Fruit fly (Drosophila melanogaster) whole organism, embryonic: ENCODE results near the gene CG5355.
A peak's percentile ranks its signal among the peaks of the same experiment; 100 is the strongest.

Source experiments
- Ada2b ChIP-seq: fragments of 200-800 bp; sonication (Bioruptor generic); IDR thresholded peaks from 2 replicates; pipeline ENCODE4 v1.3.6; 2022; ENCODE audit warnings: missing biosample characterization, missing genetic modification characterization
- Atf3 ChIP-seq: fragments of 200-800 bp; sonication (Bioruptor generic); optimal IDR thresholded peaks from 3 replicates; lab custom pipeline; 2016; ENCODE audit warnings: missing biosample characterization, missing genetic modification characterization
- BEAF-32 ChIP-seq: fragments of 200-800 bp; sonication (Bioruptor generic); optimal IDR thresholded peaks from 3 replicates; lab custom pipeline; 2017; ENCODE audit warnings: missing biosample characterization, missing genetic modification characterization, mild to moderate bottlenecking, moderate library complexity, missing genetic modification reagents
- CG11723 ChIP-seq: fragments of 200-800 bp; sonication (Bioruptor generic); optimal IDR thresholded peaks from 2 replicates; lab custom pipeline; 2017; ENCODE audit warnings: missing biosample characterization, mild to moderate bottlenecking, missing genetic modification characterization
- CG17328 ChIP-seq: fragments of 200-800 bp; sonication (Bioruptor generic); IDR thresholded peaks from 2 replicates; pipeline ENCODE4 v1.3.6; 2022; ENCODE audit warnings: missing biosample characterization, missing genetic modification characterization
- CG17612 ChIP-seq: fragments of 200-800 bp; sonication (Bioruptor generic); IDR thresholded peaks from 2 replicates; pipeline ENCODE4 v1.3.6; 2022; ENCODE audit warnings: missing biosample characterization, missing genetic modification characterization
- CG1832 ChIP-seq: fragments of 200-800 bp; sonication (Bioruptor generic); optimal IDR thresholded peaks from 2 replicates; lab custom pipeline; 2017; ENCODE audit warnings: missing biosample characterization, mild to moderate bottlenecking, missing genetic modification characterization, inconsistent platforms
- CG2120 ChIP-seq: fragments of 200-800 bp; sonication (Bioruptor generic); optimal IDR thresholded peaks from 3 replicates; lab custom pipeline; 2016; ENCODE audit warnings: missing biosample characterization, missing genetic modification characterization
- CG30020 ChIP-seq: fragments of 200-800 bp; optimal IDR thresholded peaks from 2 replicates; lab custom pipeline; 2019; ENCODE audit warnings: missing biosample characterization, mild to moderate bottlenecking, missing genetic modification characterization, moderate library complexity
- CG31388 ChIP-seq: fragments of 200-800 bp; sonication (Bioruptor generic); optimal IDR thresholded peaks from 2 replicates; lab custom pipeline; 2016; ENCODE audit warnings: missing biosample characterization, missing genetic modification characterization
- CG32532 ChIP-seq: fragments of 200-800 bp; sonication (Bioruptor generic); IDR thresholded peaks from 2 replicates; pipeline ENCODE4 v1.3.6; 2022; ENCODE audit warnings: missing biosample characterization, missing genetic modification characterization
- CG43689 ChIP-seq: fragments of 200-800 bp; sonication (Bioruptor generic); IDR thresholded peaks from 2 replicates; pipeline ENCODE4 v1.3.6; 2022; ENCODE audit warnings: missing biosample characterization, missing genetic modification characterization
- CG7839 ChIP-seq: fragments of 200-800 bp; sonication (Bioruptor generic); optimal IDR thresholded peaks from 3 replicates; lab custom pipeline; 2018; ENCODE audit warnings: missing biosample characterization, mild to moderate bottlenecking, missing genetic modification characterization, moderate library complexity
- CG8765 ChIP-seq: fragments of 200-800 bp; sonication (Bioruptor generic); IDR thresholded peaks from 2 replicates; pipeline ENCODE4 v1.3.6; 2022; ENCODE audit warnings: missing biosample characterization, missing genetic modification characterization
- CG9215 ChIP-seq: fragments of 200-800 bp; sonication (Bioruptor generic); IDR thresholded peaks from 2 replicates; pipeline ENCODE4 v1.3.6; 2022; ENCODE audit warnings: missing biosample characterization, missing genetic modification characterization
- D19B ChIP-seq: fragments of 200-800 bp; sonication (Bioruptor generic); optimal IDR thresholded peaks from 2 replicates; lab custom pipeline; 2017; ENCODE audit warnings: missing biosample characterization, mild to moderate bottlenecking, missing genetic modification characterization
- Doc3 ChIP-seq: fragments of 200-800 bp; sonication (Bioruptor generic); IDR thresholded peaks from 3 replicates; pipeline ENCODE4 v1.3.6; 2022; ENCODE audit warnings: missing biosample characterization, missing genetic modification characterization; ENCODE audit not compliant: partially characterized antibody
- Ets97D ChIP-seq: fragments of 200-800 bp; sonication (Bioruptor generic); optimal IDR thresholded peaks from 3 replicates; lab custom pipeline; 2016; ENCODE audit warnings: missing biosample characterization, missing genetic modification characterization
- HLHmδ ChIP-seq: fragments of 200-800 bp; sonication (Bioruptor generic); optimal IDR thresholded peaks from 2 replicates; lab custom pipeline; 2018; ENCODE audit warnings: missing biosample characterization, mild to moderate bottlenecking, missing genetic modification characterization, moderate library complexity
- MESR4 ChIP-seq: fragments of 200-800 bp; sonication (Bioruptor generic); optimal IDR thresholded peaks from 2 replicates; lab custom pipeline; 2018; ENCODE audit warnings: missing biosample characterization, mild to moderate bottlenecking, missing genetic modification characterization, moderate library complexity
- Rfx ChIP-seq: fragments of 200-800 bp; sonication (Bioruptor generic); IDR thresholded peaks from 2 replicates; pipeline ENCODE4 v1.3.6; 2022; ENCODE audit warnings: missing biosample characterization, missing genetic modification characterization
- Sry-δ ChIP-seq: fragments of 200-800 bp; sonication (Bioruptor generic); optimal IDR thresholded peaks from 2 replicates; lab custom pipeline; 2016; ENCODE audit warnings: missing biosample characterization, missing genetic modification characterization
- ab ChIP-seq: fragments of 200-800 bp; sonication (Bioruptor generic); optimal IDR thresholded peaks from 2 replicates; lab custom pipeline; 2016; ENCODE audit warnings: missing biosample characterization, missing genetic modification characterization
- ase ChIP-seq: fragments of 200-800 bp; sonication (Bioruptor generic); IDR thresholded peaks from 3 replicates; pipeline ENCODE4 v1.3.6; 2022; ENCODE audit warnings: missing biosample characterization, missing genetic modification characterization
- da ChIP-seq: fragments of 200-800 bp; sonication (Bioruptor generic); optimal IDR thresholded peaks from 2 replicates; lab custom pipeline; 2016; ENCODE audit warnings: missing biosample characterization, missing genetic modification characterization
- disco-r ChIP-seq: fragments of 200-800 bp; sonication (Bioruptor generic); optimal IDR thresholded peaks from 2 replicates; lab custom pipeline; 2016; ENCODE audit warnings: missing biosample characterization, missing genetic modification characterization
- ewg ChIP-seq: fragments of 200-800 bp; sonication (Bioruptor generic); optimal IDR thresholded peaks from 3 replicates; lab custom pipeline; 2017; ENCODE audit warnings: mild to moderate bottlenecking, missing biosample characterization, missing genetic modification reagents, missing genetic modification characterization
- fd102C ChIP-seq: fragments of 200-800 bp; sonication (Bioruptor generic); optimal IDR thresholded peaks from 2 replicates; lab custom pipeline; 2018; ENCODE audit warnings: missing biosample characterization, mild to moderate bottlenecking, missing genetic modification characterization, moderate library complexity
- gro ChIP-seq: fragments of 200-800 bp; sonication (Bioruptor generic); optimal IDR thresholded peaks from 2 replicates; lab custom pipeline; 2016; ENCODE audit warnings: missing biosample characterization, missing genetic modification characterization
- jumu ChIP-seq: fragments of 200-800 bp; sonication (Bioruptor generic); optimal IDR thresholded peaks from 3 replicates; lab custom pipeline; 2016; ENCODE audit warnings: missing biosample characterization, missing genetic modification characterization
- knrl ChIP-seq: fragments of 200-800 bp; sonication (Bioruptor generic); IDR thresholded peaks from 3 replicates; pipeline ENCODE4 v1.3.6; 2022; ENCODE audit warnings: missing biosample characterization, missing genetic modification characterization; ENCODE audit not compliant: partially characterized antibody
- lilli ChIP-seq: fragments of 200-800 bp; sonication (Bioruptor generic); optimal IDR thresholded peaks from 3 replicates; lab custom pipeline; 2016; ENCODE audit warnings: missing biosample characterization, missing genetic modification characterization
- mam ChIP-seq: fragments of 200-800 bp; sonication (Bioruptor generic); optimal IDR thresholded peaks from 3 replicates; lab custom pipeline; 2016; ENCODE audit warnings: missing biosample characterization, missing genetic modification characterization
- onecut ChIP-seq: fragments of 200-800 bp; sonication (Bioruptor generic); IDR thresholded peaks from 2 replicates; pipeline ENCODE4 v1.3.6; 2022; ENCODE audit warnings: missing biosample characterization, missing genetic modification characterization
- peb ChIP-seq: fragments of 200-800 bp; sonication (Bioruptor generic); IDR thresholded peaks from 2 replicates; pipeline ENCODE4 v1.3.6; 2022; ENCODE audit warnings: missing biosample characterization, missing genetic modification characterization
- pfk ChIP-seq: fragments of 200-800 bp; sonication (Bioruptor generic); optimal IDR thresholded peaks from 2 replicates; lab custom pipeline; 2018; ENCODE audit warnings: missing biosample characterization, mild to moderate bottlenecking, missing genetic modification characterization, moderate library complexity
- pzg ChIP-seq: fragments of 200-800 bp; sonication (Bioruptor generic); optimal IDR thresholded peaks from 3 replicates; lab custom pipeline; 2018; ENCODE audit warnings: missing biosample characterization, mild to moderate bottlenecking, missing genetic modification characterization, moderate library complexity
- ranshi ChIP-seq: fragments of 200-800 bp; sonication (Bioruptor generic); IDR thresholded peaks from 2 replicates; pipeline ENCODE4 v1.3.6; 2022; ENCODE audit warnings: missing biosample characterization, missing genetic modification characterization
- row ChIP-seq: fragments of 200-800 bp; sonication (Bioruptor generic); IDR thresholded peaks from 3 replicates; pipeline ENCODE4 v1.3.6; 2022; ENCODE audit warnings: missing biosample characterization, missing genetic modification characterization
- sens ChIP-seq: fragments of 200-800 bp; sonication (Bioruptor generic); peaks from one replicate; lab custom pipeline; 2016; ENCODE audit warnings: missing biosample characterization, missing genetic modification characterization
- slbo ChIP-seq: fragments of 200-800 bp; sonication (Bioruptor generic); IDR thresholded peaks from 2 replicates; pipeline ENCODE4 v1.3.6; 2022; ENCODE audit warnings: missing biosample characterization, missing genetic modification characterization
- slou ChIP-seq: fragments of 200-800 bp; sonication (Bioruptor generic); optimal IDR thresholded peaks from 3 replicates; lab custom pipeline; 2016; ENCODE audit warnings: missing biosample characterization, missing genetic modification characterization
- so ChIP-seq: fragments of 200-800 bp; sonication (Bioruptor generic); IDR thresholded peaks from 3 replicates; pipeline ENCODE4 v1.3.6; 2022; ENCODE audit warnings: missing biosample characterization, missing genetic modification characterization
- sug ChIP-seq: fragments of 200-800 bp; optimal IDR thresholded peaks from 2 replicates; lab custom pipeline; 2019; ENCODE audit warnings: missing biosample characterization, mild to moderate bottlenecking, missing genetic modification characterization, moderate library complexity
- yki ChIP-seq: fragments of >200 bp; optimal IDR thresholded peaks from 3 replicates; lab custom pipeline; 2018
- zen2 ChIP-seq: fragments of 200-800 bp; sonication (Bioruptor generic); IDR thresholded peaks from 3 replicates; pipeline ENCODE4 v1.3.6; 2022; ENCODE audit warnings: missing biosample characterization, missing genetic modification characterization; ENCODE audit not compliant: partially characterized antibody

Gene CG5355

DNA sequence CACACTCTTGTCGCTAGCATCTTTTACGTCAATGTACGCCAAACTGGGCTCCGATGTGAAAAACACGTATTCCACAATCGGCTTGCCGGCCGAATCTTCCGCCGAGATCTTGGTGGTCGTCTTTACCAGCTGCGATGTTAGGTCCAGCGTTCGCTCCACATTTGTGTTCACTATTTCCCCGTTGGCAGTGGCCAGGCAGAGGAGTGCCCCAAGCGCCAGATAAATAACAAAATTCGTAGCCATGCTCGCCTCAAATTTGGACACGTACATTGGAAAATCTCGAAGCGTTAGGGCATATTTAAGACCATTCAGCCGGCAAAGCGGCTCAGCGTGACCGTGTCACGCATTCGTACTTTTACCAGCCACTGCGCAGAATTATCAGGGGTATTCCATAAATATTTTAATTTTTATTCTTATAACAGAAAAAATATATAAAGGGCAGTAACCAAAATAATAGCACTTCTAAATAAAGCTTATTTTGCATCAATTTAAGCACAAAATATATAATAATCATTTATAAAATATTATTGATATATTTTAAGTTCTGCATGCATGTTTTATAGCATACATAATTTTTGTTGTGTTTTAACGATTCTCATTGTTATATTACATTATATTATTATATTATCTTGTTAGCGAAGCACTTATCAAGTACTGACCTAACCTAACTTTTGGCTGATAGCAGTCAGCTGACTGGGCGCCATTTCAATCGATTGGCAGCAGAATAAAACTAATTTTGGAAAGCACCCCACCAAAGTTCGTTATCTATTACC, 37.6 kb downstream of the CG5355 start, which contains the start of the genes CG33303 and dpr19 (continued):
- TF ChIP-seq CG1832 (GFP tag; lab: Kevin White, UChicago): no peak

DNA sequence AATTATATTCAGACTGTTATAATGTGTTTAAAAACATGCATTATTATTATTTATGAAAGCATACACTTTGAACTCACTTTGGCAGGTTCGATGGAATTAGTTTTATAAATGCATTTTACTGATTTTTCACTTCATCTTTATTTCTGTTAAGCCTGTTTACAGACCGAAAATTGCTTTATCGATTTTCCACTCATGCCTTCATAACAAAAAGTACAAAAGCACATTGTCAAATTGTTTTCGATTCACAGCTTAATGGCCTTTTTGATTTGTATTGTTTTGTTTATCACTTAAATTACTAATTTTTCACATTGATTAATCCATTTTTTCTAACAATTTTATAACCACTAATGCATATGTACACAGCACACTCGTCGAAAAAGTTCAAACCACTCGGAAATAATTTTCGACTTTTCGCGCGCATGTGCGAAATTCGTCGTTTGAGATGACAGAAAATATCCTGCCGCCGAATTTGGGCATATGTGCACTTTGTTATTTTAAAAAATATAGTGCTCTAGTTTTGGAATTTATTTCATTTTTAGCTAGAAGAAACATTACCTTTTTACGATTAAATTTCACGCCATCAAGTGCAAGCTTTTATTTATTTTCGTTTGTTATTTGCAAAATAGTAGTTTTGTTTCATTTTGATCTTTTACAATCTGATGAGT, 39.5 kb downstream of the CG5355 start, which contains the start of gene rho-5:
Gene rho-5, minus strand, starts transcription at position 296 of the 665 bp plus-strand sequence.
- TF ChIP-seq disco-r (GFP tag; lab: Kevin White, UChicago) (no peak), row (GFP tag; lab: Robert Waterston, UW) (peak; percentile 60), lilli (GFP tag; lab: Kevin White, UChicago) (peak; percentile 15), ab (GFP tag; lab: Kevin White, UChicago) (no peak), onecut (GFP tag; lab: Robert Waterston, UW) (peak; percentile 93), CG9215 (no peak), BEAF-32 (GFP tag; lab: Kevin White, UChicago) (peak; percentile 8), yki (lab: Kevin White, UChicago) (no peak), pzg (GFP tag; lab: Kevin White, UChicago) (peak; percentile 6), ewg (GFP tag; lab: Kevin White, UChicago) (peak; percentile 97), Rfx (GFP tag; lab: Robert Waterston, UW) (peak; percentile 45; the same call in 1 of the 2 replicates), CG30020 (tag; lab: Kevin White, UChicago) (peak; percentile 13), slbo (peak; percentile 34; the same call in 1 of the 2 replicates), knrl (GFP tag; lab: Robert Waterston, UW) (no peak), MESR4 (peak; percentile 7), HLHmδ (GFP tag; lab: Kevin White, UChicago) (no peak), mam (peak; percentile 5), CG17328 (GFP tag; lab: Robert Waterston, UW) (0 out of 2 replicates have a peak, but pooled peaks have one; percentile 28), D19B (GFP tag; lab: Kevin White, UChicago) (peak; percentile 65), sens (GFP tag; lab: Kevin White, UChicago) (peak; percentile 53), CG2120 (peak; percentile 50), Sry-δ (GFP tag; lab: Kevin White, UChicago) (peak; percentile 40), gro (GFP tag; lab: Kevin White, UChicago) (peak; percentile 6)

DNA sequence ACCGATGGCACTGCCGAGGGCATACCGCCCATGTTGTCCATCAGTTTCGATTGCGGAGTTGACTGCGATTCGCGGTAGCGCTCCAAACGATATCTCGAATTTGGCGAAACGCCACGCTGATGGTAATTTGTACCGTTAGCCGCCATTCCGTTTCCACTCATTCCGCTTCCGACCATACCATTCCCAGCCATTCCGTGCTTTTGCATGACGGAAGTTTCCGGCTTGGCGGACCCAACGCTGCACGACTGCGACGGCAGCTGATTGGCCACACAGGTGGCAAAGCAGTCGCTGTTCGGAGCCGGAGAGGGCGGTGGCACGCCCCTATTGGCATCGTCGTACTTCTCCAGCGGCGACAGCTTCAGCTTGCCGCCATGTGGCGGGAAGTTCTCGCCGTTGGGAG, 41.0 kb downstream of the CG5355 start:
- TF ChIP-seq Doc3 (GFP tag; lab: Robert Waterston, UW): 0 out of 3 replicates have a peak, but pooled peaks have one; percentile 32
- TF ChIP-seq peb (GFP tag; lab: Robert Waterston, UW): no peak
- no peak for TF ChIP-seq sug
- TF ChIP-seq fd102C (GFP tag; lab: Kevin White, UChicago): no peak
- peak; percentile 13 for TF ChIP-seq da (GFP tag; lab: Kevin White, UChicago)
- TF ChIP-seq pfk (GFP tag; lab: Kevin White, UChicago): peak; percentile 86
- no peak for TF ChIP-seq CG32532 (GFP tag; lab: Robert Waterston, UW)
- peak; percentile 11 for TF ChIP-seq Ets97D (GFP tag; lab: Kevin White, UChicago)
- no peak for TF ChIP-seq CG31388 (GFP tag; lab: Kevin White, UChicago)
- TF ChIP-seq jumu (GFP tag; lab: Kevin White, UChicago): no peak
- TF ChIP-seq CG8765: no peak
- TF ChIP-seq CG30020 (tag; lab: Kevin White, UChicago): peak; percentile 49
- no peak for TF ChIP-seq ranshi (GFP tag; lab: Robert Waterston, UW)
- no peak for TF ChIP-seq slou (GFP tag; lab: Kevin White, UChicago)
- TF ChIP-seq Atf3 (GFP tag; lab: Kevin White, UChicago): no peak
- TF ChIP-seq zen2 (GFP tag; lab: Robert Waterston, UW): no peak
- TF ChIP-seq CG17612 (GFP tag; lab: Robert Waterston, UW): 0 out of 2 replicates have a peak, but pooled peaks have one; percentile 28
- TF ChIP-seq so (GFP tag; lab: Robert Waterston, UW): no peak
- TF ChIP-seq Ada2b: no peak
- no peak for TF ChIP-seq CG43689 (GFP tag; lab: Robert Waterston, UW)
- peak; percentile 18 for TF ChIP-seq CG11723 (GFP tag; lab: Kevin White, UChicago)
- 0 out of 3 replicates have a peak, but pooled peaks have one; percentile 11 for TF ChIP-seq ase (GFP tag; lab: Robert Waterston, UW)
- no peak for TF ChIP-seq CG7839 (tag; lab: Kevin White, UChicago)
- TF ChIP-seq lilli (GFP tag; lab: Kevin White, UChicago): no peak
